Worm (Caenorhabditis elegans) whole organism, L3 larva: Measurements from ENCODE around the gene mlcd-1.
A peak's percentile ranks its signal among the peaks of the same experiment; 100 is the strongest.

Experiments used
- R02D3.7 ChIP-seq: fragments of 150-350 bp; optimal IDR thresholded peaks from 2 replicates; lab custom pipeline; 2014; ENCODE audit warnings: missing biosample characterization, missing genetic modification characterization
- ZK546.5 ChIP-seq: sonication (generic microtip); optimal IDR thresholded peaks from 2 replicates; lab custom pipeline; 2017; ENCODE audit warnings: missing biosample characterization, missing genetic modification characterization
- aly-2 ChIP-seq: fragments of 150-350 bp; optimal IDR thresholded peaks from 2 replicates; lab custom pipeline; 2014; ENCODE audit warnings: missing biosample characterization, missing genetic modification characterization
- ama-1 ChIP-seq: fragments of 150-350 bp; optimal IDR thresholded peaks from 2 replicates; lab custom pipeline; 2018
- ceh-16 ChIP-seq: sonication (generic microtip); optimal IDR thresholded peaks from 2 replicates; lab custom pipeline; 2017; ENCODE audit warnings: missing biosample characterization, missing genetic modification characterization
- ceh-28 ChIP-seq: fragments of 150-350 bp; optimal IDR thresholded peaks from 2 replicates; lab custom pipeline; 2014; ENCODE audit warnings: missing biosample characterization, missing genetic modification reagents, missing genetic modification characterization
- ceh-9 ChIP-seq: sonication (generic microtip); optimal IDR thresholded peaks from 2 replicates; lab custom pipeline; 2018; ENCODE audit warnings: missing biosample characterization, missing genetic modification characterization
- daf-12 ChIP-seq: fragments of 150-350 bp; optimal IDR thresholded peaks from 2 replicates; lab custom pipeline; 2014; ENCODE audit warnings: missing biosample characterization, missing genetic modification reagents, missing genetic modification characterization
- egl-27 ChIP-seq: sonication (generic microtip); optimal IDR thresholded peaks from 4 replicates; lab custom pipeline; 2017; ENCODE audit warnings: missing biosample characterization, missing genetic modification reagents, missing genetic modification characterization
- egl-5 ChIP-seq: fragments of 150-350 bp; optimal IDR thresholded peaks from 2 replicates; lab custom pipeline; 2017; ENCODE audit warnings: missing biosample characterization, missing genetic modification reagents, missing genetic modification characterization, inconsistent platforms
- elt-1 ChIP-seq: fragments of 150-350 bp; optimal IDR thresholded peaks from 2 replicates; lab custom pipeline; 2014; ENCODE audit warnings: missing biosample characterization, missing genetic modification characterization
- elt-2 ChIP-seq: sonication (generic microtip); optimal IDR thresholded peaks from 2 replicates; lab custom pipeline; 2016; ENCODE audit warnings: missing genetic modification reagents, mild to moderate bottlenecking, missing genetic modification characterization, missing compliant biosample characterization
- elt-3 ChIP-seq, 3 experiments: fragments of 150-350 bp in 1 of 3; sonication (generic microtip) in 2 of 3; optimal IDR thresholded peaks; 2 replicates in 2 of 3; 4 replicates in 1 of 3; lab custom pipeline; 2014 to 2017; ENCODE audit warnings: missing biosample characterization in 3 of 3, missing genetic modification characterization in 3 of 3
- eor-1 ChIP-seq, 2 experiments: fragments of 150-350 bp; optimal IDR thresholded peaks; 2 replicates each; lab custom pipeline; 2014 to 2018; ENCODE audit warnings: missing biosample characterization in 2 of 2, missing genetic modification characterization in 2 of 2
- fkh-10 ChIP-seq: sonication (generic microtip); optimal IDR thresholded peaks from 2 replicates; lab custom pipeline; 2017; ENCODE audit warnings: missing biosample characterization, missing genetic modification reagents, missing genetic modification characterization
- fkh-2 ChIP-seq: fragments of 150-350 bp; optimal IDR thresholded peaks from 2 replicates; lab custom pipeline; 2014; ENCODE audit warnings: missing biosample characterization, missing genetic modification reagents, missing genetic modification characterization
- fos-1 ChIP-seq: fragments of 150-350 bp; optimal IDR thresholded peaks from 2 replicates; lab custom pipeline; 2014; ENCODE audit warnings: missing biosample characterization, missing genetic modification characterization
- hmg-11 ChIP-seq: sonication (generic microtip); optimal IDR thresholded peaks from 2 replicates; lab custom pipeline; 2016; ENCODE audit warnings: missing genetic modification characterization, missing compliant biosample characterization
- jun-1 ChIP-seq: fragments of 150-350 bp; optimal IDR thresholded peaks from 2 replicates; lab custom pipeline; 2014; ENCODE audit warnings: missing biosample characterization, missing genetic modification reagents, missing genetic modification characterization
- lin-39 ChIP-seq: fragments of 150-350 bp; optimal IDR thresholded peaks from 2 replicates; lab custom pipeline; 2018; ENCODE audit warnings: missing biosample characterization, missing genetic modification reagents, missing genetic modification characterization
- lsy-12 ChIP-seq: sonication (generic microtip); optimal IDR thresholded peaks from 2 replicates; lab custom pipeline; 2016; ENCODE audit warnings: mild to moderate bottlenecking, missing genetic modification characterization, missing compliant biosample characterization
- mdl-1 ChIP-seq: fragments of 150-350 bp; optimal IDR thresholded peaks from 2 replicates; lab custom pipeline; 2014; ENCODE audit warnings: missing biosample characterization, missing genetic modification characterization
- mml-1 ChIP-seq: fragments of 150-350 bp; sonication (generic microtip); optimal IDR thresholded peaks from 3 replicates; lab custom pipeline; 2014; ENCODE audit warnings: missing biosample characterization, missing genetic modification characterization
- nfya-1 ChIP-seq: sonication (generic microtip); optimal IDR thresholded peaks from 2 replicates; lab custom pipeline; 2017; ENCODE audit warnings: missing genetic modification characterization, mild to moderate bottlenecking, missing compliant biosample characterization, antibody characterized with exemption, moderate library complexity; ENCODE audit not compliant: insufficient read depth
- nhr-11 ChIP-seq: fragments of 150-350 bp; optimal IDR thresholded peaks from 2 replicates; lab custom pipeline; 2014; ENCODE audit warnings: missing biosample characterization, missing genetic modification characterization
- nhr-12 ChIP-seq: fragments of 150-350 bp; optimal IDR thresholded peaks from 2 replicates; lab custom pipeline; 2014; ENCODE audit warnings: missing biosample characterization, missing genetic modification characterization
- nhr-23 ChIP-seq: fragments of 150-350 bp; optimal IDR thresholded peaks from 2 replicates; lab custom pipeline; 2014; ENCODE audit warnings: missing biosample characterization, missing genetic modification reagents, missing genetic modification characterization
- nhr-237 ChIP-seq: fragments of 150-350 bp; optimal IDR thresholded peaks from 2 replicates; lab custom pipeline; 2014; ENCODE audit warnings: missing biosample characterization, missing genetic modification characterization
- nhr-25 ChIP-seq: sonication (generic microtip); optimal IDR thresholded peaks from 2 replicates; lab custom pipeline; 2017; ENCODE audit warnings: missing biosample characterization, missing genetic modification characterization
- nhr-28 ChIP-seq: fragments of 150-350 bp; optimal IDR thresholded peaks from 2 replicates; lab custom pipeline; 2014; ENCODE audit warnings: missing biosample characterization, missing genetic modification characterization
- nhr-43 ChIP-seq: sonication (generic microtip); optimal IDR thresholded peaks from 2 replicates; lab custom pipeline; 2016; ENCODE audit warnings: mild to moderate bottlenecking, missing genetic modification characterization, missing compliant biosample characterization; ENCODE audit not compliant: poor library complexity, severe bottlenecking
- nhr-67 ChIP-seq: fragments of 150-350 bp; optimal IDR thresholded peaks from 2 replicates; lab custom pipeline; 2014; ENCODE audit warnings: missing biosample characterization, missing genetic modification characterization
- nhr-76 ChIP-seq: fragments of 150-350 bp; sonication (generic microtip); optimal IDR thresholded peaks from 5 replicates; lab custom pipeline; 2014; ENCODE audit warnings: missing biosample characterization, missing genetic modification characterization
- pha-4 ChIP-seq: fragments of 150-350 bp; optimal IDR thresholded peaks from 2 replicates; lab custom pipeline; 2014; ENCODE audit warnings: missing biosample characterization, missing genetic modification reagents, missing genetic modification characterization
- pqm-1 ChIP-seq: fragments of 150-350 bp; optimal IDR thresholded peaks from 2 replicates; lab custom pipeline; 2017; ENCODE audit warnings: missing biosample characterization, missing genetic modification characterization, inconsistent platforms
- sea-2 ChIP-seq: fragments of 150-350 bp; sonication (generic microtip); optimal IDR thresholded peaks from 4 replicates; lab custom pipeline; 2014; ENCODE audit warnings: missing biosample characterization, missing genetic modification reagents, missing genetic modification characterization
- snpc-4 ChIP-seq: fragments of 150-350 bp; optimal IDR thresholded peaks from 2 replicates; lab custom pipeline; 2014; ENCODE audit warnings: missing biosample characterization, missing genetic modification characterization
- tbx-2 ChIP-seq: sonication (generic microtip); optimal IDR thresholded peaks from 2 replicates; lab custom pipeline; 2016; ENCODE audit warnings: mild to moderate bottlenecking, missing genetic modification characterization, missing compliant biosample characterization
- unc-39 ChIP-seq: sonication (generic microtip); optimal IDR thresholded peaks from 4 replicates; lab custom pipeline; 2017; ENCODE audit warnings: missing biosample characterization, missing genetic modification characterization
- unc-62 ChIP-seq: fragments of 150-350 bp; sonication (generic microtip); optimal IDR thresholded peaks from 4 replicates; lab custom pipeline; 2014; ENCODE audit warnings: missing biosample characterization, missing genetic modification reagents, missing genetic modification characterization
- zag-1 ChIP-seq: fragments of 150-350 bp; optimal IDR thresholded peaks from 2 replicates; lab custom pipeline; 2014; ENCODE audit warnings: missing biosample characterization, missing genetic modification characterization
- ztf-11 ChIP-seq: fragments of 150-350 bp; optimal IDR thresholded peaks from 2 replicates; lab custom pipeline; 2014; ENCODE audit warnings: missing biosample characterization, missing genetic modification characterization

The mlcd-1 gene

DNA sequence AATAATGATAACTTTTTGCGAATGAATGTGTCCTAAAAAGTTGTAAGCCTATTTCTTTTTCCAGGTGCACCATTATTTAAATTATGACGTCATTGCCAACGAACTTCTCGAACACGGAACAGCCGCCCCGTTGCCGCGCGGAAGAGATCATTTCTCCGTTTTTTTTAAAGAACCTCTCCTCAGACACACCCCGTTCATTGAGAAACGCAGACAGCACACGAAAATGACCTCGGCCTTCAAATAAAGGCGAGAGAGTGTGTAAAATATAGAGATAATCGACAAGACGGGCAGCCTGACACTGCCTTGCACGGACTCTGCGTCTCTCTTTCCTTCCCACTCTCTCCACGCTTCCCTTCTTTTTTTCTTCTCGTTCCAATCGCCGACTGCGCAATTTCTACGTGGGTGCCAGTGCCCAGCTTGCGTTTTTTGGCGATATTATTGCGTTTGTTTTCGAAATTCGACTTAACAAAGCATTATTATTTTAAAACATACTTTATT is 7.5 kb downstream of the mlcd-1 start (continued):
- TF ChIP-seq egl-27 (tag; lab: Kevin White, UChicago): no peak
- TF ChIP-seq ZK546.5 (tag; lab: Kevin White, UChicago): no peak
- peak; percentile 72 for TF ChIP-seq lin-39
- peak; percentile 94 for TF ChIP-seq nfya-1 (tag; lab: Kevin White, UChicago)
- no peak for TF ChIP-seq nhr-237
- no peak for TF ChIP-seq fkh-10 (GFP tag; lab: Kevin White, UChicago)
- TF ChIP-seq ztf-11: no peak
- peak; percentile 11 for TF ChIP-seq mdl-1 (tag; lab: Kevin White, UChicago)
- TF ChIP-seq nhr-23: peak; percentile 95
- TF ChIP-seq nhr-12 (tag; lab: Kevin White, UChicago): no peak
- TF ChIP-seq mml-1 (tag; lab: Kevin White, UChicago): no peak
- peak; percentile 65 for TF ChIP-seq R02D3.7 (tag; lab: Kevin White, UChicago)
- TF ChIP-seq, all 47 proteins: peak for 24

DNA sequence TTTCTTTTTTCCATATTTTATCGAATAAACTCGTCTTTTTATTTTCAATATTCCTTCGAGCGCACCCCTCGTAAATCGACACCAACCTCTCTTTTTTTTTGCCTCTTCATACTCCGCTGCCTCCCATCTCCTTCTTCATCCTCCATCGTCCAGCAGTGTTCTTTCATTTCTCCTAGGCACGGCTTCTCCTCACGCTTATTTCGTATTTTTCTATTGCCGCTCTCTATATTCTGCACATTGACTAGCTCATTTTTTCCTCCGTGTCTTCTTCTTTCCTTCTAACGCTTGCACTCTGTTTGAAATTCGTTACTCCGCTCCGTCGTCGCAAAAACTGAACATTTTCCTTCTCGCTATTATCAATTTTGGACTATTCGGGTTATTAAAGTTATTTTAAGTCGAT is 12.6 kb downstream of the mlcd-1 start:
- TF ChIP-seq nhr-23 (no peak), unc-39 (tag; lab: Kevin White, UChicago) (no peak), nhr-237 (no peak), daf-12 (tag; lab: Kevin White, UChicago) (no peak), nhr-25 (tag; lab: Kevin White, UChicago) (no peak), nfya-1 (tag; lab: Kevin White, UChicago) (peak; percentile 50), aly-2 (tag; lab: Kevin White, UChicago) (no peak), ceh-28 (no peak), elt-3 (tag; optimal IDR thresholded peaks at IDR 0.05; lab: Kevin White, UChicago) (no peak), nhr-67 (tag; lab: Kevin White, UChicago) (no peak), ZK546.5 (tag; lab: Kevin White, UChicago) (no peak), nhr-76 (tag; lab: Kevin White, UChicago) (no peak), R02D3.7 (tag; lab: Kevin White, UChicago) (no peak), fkh-10 (GFP tag; lab: Kevin White, UChicago) (no peak), hmg-11 (peak; percentile 12), ceh-16 (no peak), ceh-9 (tag; lab: Kevin White, UChicago) (no peak), egl-5 (no peak), fos-1 (tag; lab: Kevin White, UChicago) (no peak), eor-1 (tag; optimal IDR thresholded peaks at IDR 0.05; lab: Kevin White, UChicago) (no peak), elt-1 (tag; lab: Kevin White, UChicago) (no peak), fkh-2 (tag; lab: Kevin White, UChicago) (no peak), lin-39 (peak; percentile 16)
- TF ChIP-seq, all 47 proteins: peak for 3

DNA sequence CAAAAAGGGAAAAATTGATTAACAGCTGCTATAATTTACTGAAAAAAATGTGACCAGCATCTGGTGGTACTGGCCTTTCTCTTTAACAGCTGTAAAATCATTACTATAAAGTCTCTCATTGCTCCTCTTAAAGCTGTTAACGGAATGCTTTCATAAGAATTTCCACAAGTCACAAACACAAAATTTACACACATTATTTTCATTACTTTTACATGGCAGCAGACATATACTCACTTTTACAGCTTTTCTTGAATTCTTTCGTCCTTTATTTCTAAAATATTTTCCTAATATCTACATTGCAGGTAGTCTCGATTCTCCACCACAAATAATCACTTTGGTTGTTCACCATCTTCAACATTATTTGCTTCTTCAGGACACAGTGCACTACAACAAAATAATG is 14.6 kb downstream of the mlcd-1 start, which contains the start of gene imph-1:
TSS of gene imph-1 (plus strand) at position 301 of the 400 bp plus-strand sequence.
- TF ChIP-seq pqm-1 (tag; lab: Kevin White, UChicago) (no peak), pha-4 (no peak), eor-1 (tag; optimal IDR thresholded peaks at IDR 0.05; lab: Kevin White, UChicago) (no peak), zag-1 (tag; lab: Kevin White, UChicago) (no peak), ama-1 (lab: Kevin White, UChicago) (no peak), lsy-12 (tag; lab: Kevin White, UChicago) (no peak), nhr-12 (tag; lab: Kevin White, UChicago) (no peak), ceh-9 (tag; lab: Kevin White, UChicago) (no peak), ZK546.5 (tag; lab: Kevin White, UChicago) (no peak), mml-1 (tag; lab: Kevin White, UChicago) (no peak)

DNA sequence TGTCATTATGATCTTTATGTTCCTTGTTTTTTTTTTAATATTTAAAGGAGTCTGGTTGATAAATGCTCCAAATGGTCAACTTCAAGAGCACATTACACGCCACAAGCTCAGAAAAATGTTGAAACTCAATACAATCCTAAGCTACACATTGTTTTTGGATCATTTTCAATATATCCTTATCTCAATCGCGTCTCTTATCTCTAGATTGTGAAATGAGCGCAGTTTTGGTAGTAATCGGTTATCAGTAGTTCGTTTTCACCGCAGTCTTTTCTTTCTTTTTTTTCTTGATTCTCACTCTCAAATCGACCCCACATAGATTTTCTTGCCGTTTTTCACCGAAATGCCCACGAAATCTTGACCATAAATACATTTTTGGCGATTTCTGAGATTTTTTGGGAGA is 15.1 kb downstream of the mlcd-1 start:
- TF ChIP-seq elt-2 (tag; lab: Kevin White, UChicago) (peak; percentile 56), tbx-2 (tag; lab: Kevin White, UChicago) (no peak)

DNA sequence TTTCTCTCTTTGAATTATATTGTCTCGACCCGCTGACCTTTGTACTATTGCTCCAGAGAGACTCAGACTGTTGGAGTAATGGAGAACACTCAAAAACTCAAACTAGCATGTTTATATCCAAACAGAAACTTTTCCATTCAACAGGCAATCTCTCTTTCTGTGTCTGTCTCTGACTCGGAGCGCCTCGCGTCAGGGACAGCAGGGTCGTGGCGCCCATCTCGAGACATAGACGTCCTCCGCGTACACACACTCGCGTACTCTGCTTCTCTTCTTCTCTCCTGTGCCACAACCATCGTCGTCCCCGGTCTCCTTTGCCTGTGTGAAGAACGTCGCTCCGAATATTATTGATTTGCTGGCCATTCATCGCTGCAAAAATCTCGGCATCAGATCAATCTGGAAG is 16.0 kb downstream of the mlcd-1 start:
- peak; percentile 11 for TF ChIP-seq nhr-43
- TF ChIP-seq aly-2 (tag; lab: Kevin White, UChicago): no peak
- no peak for TF ChIP-seq sea-2 (GFP tag; lab: Kevin White, UChicago)
- TF ChIP-seq ama-1 (lab: Kevin White, UChicago): peak; percentile 19
- peak; percentile 94 for TF ChIP-seq pha-4
- peak; percentile 81 for TF ChIP-seq pqm-1 (tag; lab: Kevin White, UChicago)
- no peak for TF ChIP-seq nhr-28 (tag; lab: Kevin White, UChicago)
- TF ChIP-seq hmg-11: peak; percentile 91
- no peak for TF ChIP-seq ceh-9 (tag; lab: Kevin White, UChicago)
- no peak for TF ChIP-seq nhr-237
- no peak for TF ChIP-seq elt-3 (tag; optimal IDR thresholded peaks at IDR 0.05; lab: Kevin White, UChicago)
- TF ChIP-seq lsy-12 (tag; lab: Kevin White, UChicago): peak; percentile 48
- TF ChIP-seq unc-62 (GFP tag; lab: Kevin White, UChicago): no peak
- no peak for TF ChIP-seq nhr-11 (tag; lab: Kevin White, UChicago)
- peak; percentile 19 for TF ChIP-seq fkh-2 (tag; lab: Kevin White, UChicago)
- TF ChIP-seq elt-2 (tag; lab: Kevin White, UChicago): peak; percentile 80
- TF ChIP-seq snpc-4: peak; percentile 38
- peak; percentile 44 for TF ChIP-seq jun-1 (tag; lab: Kevin White, UChicago)
- peak; percentile 79 for TF ChIP-seq nhr-25 (tag; lab: Kevin White, UChicago)
- no peak for TF ChIP-seq elt-1 (tag; lab: Kevin White, UChicago)
- TF ChIP-seq eor-1 (tag; optimal IDR thresholded peaks at IDR 0.05; lab: Kevin White, UChicago): no peak
- peak; percentile 50 for TF ChIP-seq ceh-28
- no peak for TF ChIP-seq fos-1 (tag; lab: Kevin White, UChicago)
- no peak for TF ChIP-seq ZK546.5 (tag; lab: Kevin White, UChicago)
- TF ChIP-seq fkh-10 (GFP tag; lab: Kevin White, UChicago): no peak
